Worm (Caenorhabditis elegans): ENCODE results near the gene dsh-2.

- no peak for TF ChIP-seq ztf-11 (tag; optimal IDR thresholded peaks at IDR 0.05)
- no peak for TF ChIP-seq aly-2 (tag; optimal IDR thresholded peaks at IDR 0.05)
- no peak for TF ChIP-seq nhr-11 (tag; optimal IDR thresholded peaks at IDR 0.05)
- no peak for TF ChIP-seq Y55F3AM.14 (GFP tag; optimal IDR thresholded peaks at IDR 0.05)
- no peak for TF ChIP-seq lin-39 (tag; optimal IDR thresholded peaks at IDR 0.05)
Observed at ce11 chrII:5112082-5112481, 31.1 kb upstream of the dsh-2 start, which contains the start of gene F09C12.8.
